Fruit fly (Drosophila melanogaster): ENCODE data around the gene Ror.

DNA sequence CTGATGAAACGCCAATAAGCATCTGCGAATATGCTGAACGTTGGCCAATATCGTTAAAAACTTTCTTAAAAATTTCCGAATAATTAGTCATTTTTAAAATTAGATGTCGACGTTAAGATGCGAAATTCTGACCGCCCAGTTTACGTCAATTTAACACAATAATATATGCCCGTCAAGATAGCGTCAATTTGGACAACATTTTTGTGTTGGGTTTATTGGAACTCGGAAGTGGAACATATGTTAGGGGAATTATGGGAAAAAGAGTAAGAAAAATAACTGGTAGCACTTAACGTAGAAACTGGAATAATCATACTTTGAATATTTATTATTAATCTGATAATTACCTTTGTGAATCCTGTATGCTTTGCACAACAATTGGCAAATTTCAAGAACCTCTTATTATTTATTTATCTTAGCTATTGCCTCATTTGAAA is 4.1 kb downstream of the Ror start, which contains the start of gene CG5676:
- TF ChIP-seq D1 (tag; optimal IDR thresholded peaks at IDR 0.05) (peak; percentile 67), Pif1B (GFP tag; optimal IDR thresholded peaks at IDR 0.05) (no peak), fd96Ca (GFP tag; IDR thresholded peaks at IDR 0.05) (no peak), EcR (GFP tag; optimal IDR thresholded peaks at IDR 0.05) (no peak), CG12605 (GFP tag; IDR thresholded peaks at IDR 0.05) (no peak), CG8159 (tag; optimal IDR thresholded peaks at IDR 0.05) (no peak), CG14655 (GFP tag; optimal IDR thresholded peaks at IDR 0.05) (no peak), CG15710 (tag; optimal IDR thresholded peaks at IDR 0.05) (no peak), CG13204 (GFP tag; optimal IDR thresholded peaks at IDR 0.05) (no peak)

Data from whole organism, pupa.